Worm (Caenorhabditis elegans) whole organism, L3 larva: Measurements from ENCODE around the gene R13H4.7.

Source experiments
- ZK546.5 ChIP-seq: sonication (generic microtip); optimal IDR thresholded peaks from 2 replicates; lab custom pipeline; 2017; ENCODE audit warnings: missing biosample characterization, missing genetic modification characterization
- aly-2 ChIP-seq: fragments of 150-350 bp; optimal IDR thresholded peaks from 2 replicates; lab custom pipeline; 2014; ENCODE audit warnings: missing biosample characterization, missing genetic modification characterization
- ama-1 ChIP-seq: fragments of 150-350 bp; optimal IDR thresholded peaks from 2 replicates; lab custom pipeline; 2018
- ceh-9 ChIP-seq: sonication (generic microtip); optimal IDR thresholded peaks from 2 replicates; lab custom pipeline; 2018; ENCODE audit warnings: missing biosample characterization, missing genetic modification characterization
- jun-1 ChIP-seq: fragments of 150-350 bp; optimal IDR thresholded peaks from 2 replicates; lab custom pipeline; 2014; ENCODE audit warnings: missing biosample characterization, missing genetic modification reagents, missing genetic modification characterization
- nhr-12 ChIP-seq: fragments of 150-350 bp; optimal IDR thresholded peaks from 2 replicates; lab custom pipeline; 2014; ENCODE audit warnings: missing biosample characterization, missing genetic modification characterization
- nhr-237 ChIP-seq: fragments of 150-350 bp; optimal IDR thresholded peaks from 2 replicates; lab custom pipeline; 2014; ENCODE audit warnings: missing biosample characterization, missing genetic modification characterization
- nhr-67 ChIP-seq: fragments of 150-350 bp; optimal IDR thresholded peaks from 2 replicates; lab custom pipeline; 2014; ENCODE audit warnings: missing biosample characterization, missing genetic modification characterization
- pqm-1 ChIP-seq: fragments of 150-350 bp; optimal IDR thresholded peaks from 2 replicates; lab custom pipeline; 2017; ENCODE audit warnings: missing biosample characterization, missing genetic modification characterization, inconsistent platforms
- snpc-4 ChIP-seq: fragments of 150-350 bp; optimal IDR thresholded peaks from 2 replicates; lab custom pipeline; 2014; ENCODE audit warnings: missing biosample characterization, missing genetic modification characterization
- zag-1 ChIP-seq: fragments of 150-350 bp; optimal IDR thresholded peaks from 2 replicates; lab custom pipeline; 2014; ENCODE audit warnings: missing biosample characterization, missing genetic modification characterization
- ztf-11 ChIP-seq: fragments of 150-350 bp; optimal IDR thresholded peaks from 2 replicates; lab custom pipeline; 2014; ENCODE audit warnings: missing biosample characterization, missing genetic modification characterization

ce11 chrV:11829282-11829681, 38.8 kb downstream of the R13H4.7 start, which contains the start of gene col-158:
- TF ChIP-seq pqm-1 (tag; lab: Kevin White, UChicago) = no peak
- TF ChIP-seq snpc-4 (tag; lab: Kevin White, UChicago) = no peak
- TF ChIP-seq ceh-9 (tag; lab: Kevin White, UChicago) = no peak
- no peak for TF ChIP-seq ZK546.5 (tag; lab: Kevin White, UChicago)
- no peak for TF ChIP-seq nhr-237 (tag; lab: Kevin White, UChicago)
- TF ChIP-seq aly-2 (tag; lab: Kevin White, UChicago) = no peak
- TF ChIP-seq nhr-67 (tag; lab: Kevin White, UChicago) = no peak
- TF ChIP-seq nhr-12 (tag; lab: Kevin White, UChicago) = no peak
- no peak for TF ChIP-seq ztf-11 (tag; lab: Kevin White, UChicago)
- TF ChIP-seq zag-1 (tag; lab: Kevin White, UChicago) = no peak
- no peak for TF ChIP-seq ama-1 (lab: Kevin White, UChicago)
- no peak for TF ChIP-seq jun-1 (tag; lab: Kevin White, UChicago)
